Worm (Caenorhabditis elegans) whole organism, L4 larva: ENCODE results near the gene fbxb-75.

Experiments
- D1046.2 ChIP-seq: fragments of 200-800 bp; sonication (Bioruptor generic); IDR thresholded peaks from 2 replicates; pipeline ENCODE4 v1.3.6; 2022; ENCODE audit warnings: missing genetic modification characterization, missing compliant biosample characterization
- F10B5.3 ChIP-seq: sonication (generic microtip); optimal IDR thresholded peaks from 2 replicates; lab custom pipeline; 2016; ENCODE audit warnings: mild to moderate bottlenecking, missing genetic modification characterization, missing compliant biosample characterization
- F26F4.8 ChIP-seq: fragments of 200-800 bp; sonication (Bioruptor generic); conservative IDR thresholded peaks from 2 replicates; pipeline ENCODE4 v1.3.6; 2022; ENCODE audit warnings: missing genetic modification characterization, missing compliant biosample characterization
- F37D6.2 ChIP-seq: sonication (generic microtip); optimal IDR thresholded peaks from 2 replicates; lab custom pipeline; 2016; ENCODE audit warnings: mild to moderate bottlenecking, missing genetic modification characterization, missing compliant biosample characterization
- F44E2.7 ChIP-seq: fragments of 200-800 bp; sonication (Bioruptor generic); IDR thresholded peaks from 2 replicates; pipeline ENCODE4 v2.1.2; 2022; ENCODE audit warnings: missing genetic modification characterization, missing compliant biosample characterization
- R02D3.7 ChIP-seq: fragments of 150-350 bp; sonication (generic microtip); optimal IDR thresholded peaks from 3 replicates; lab custom pipeline; 2014; ENCODE audit warnings: missing biosample characterization, missing genetic modification characterization
- T20F7.1 ChIP-seq: fragments of 200-800 bp; sonication (Bioruptor generic); optimal IDR thresholded peaks from 2 replicates; lab custom pipeline; 2018; ENCODE audit warnings: mild to moderate bottlenecking, missing genetic modification characterization, missing compliant biosample characterization
- Y5F2A.4 ChIP-seq: fragments of 200-800 bp; sonication (Bioruptor generic); optimal IDR thresholded peaks from 2 replicates; lab custom pipeline; 2018; ENCODE audit warnings: mild to moderate bottlenecking, missing genetic modification characterization, missing compliant biosample characterization
- Y75B8A.6 ChIP-seq: fragments of 200-800 bp; sonication (Bioruptor generic); IDR thresholded peaks from 2 replicates; pipeline ENCODE4 v1.3.6; 2022; ENCODE audit warnings: missing genetic modification reagents, missing genetic modification characterization, missing compliant biosample characterization
- ZK546.5 ChIP-seq, 2 experiments: sonication (generic microtip); optimal IDR thresholded peaks; 2 replicates each; lab custom pipeline; 2017; ENCODE audit warnings: missing biosample characterization in 2 of 2, missing genetic modification characterization in 2 of 2
- aha-1 ChIP-seq: fragments of 150-350 bp; peaks from one replicate; lab custom pipeline; 2014; ENCODE audit warnings: missing biosample characterization, missing genetic modification characterization
- aly-2 ChIP-seq: sonication (generic microtip); optimal IDR thresholded peaks from 2 replicates; lab custom pipeline; 2018; ENCODE audit warnings: missing biosample characterization, missing genetic modification characterization
- ama-1 ChIP-seq: fragments of 150-350 bp; optimal IDR thresholded peaks from 2 replicates; lab custom pipeline; 2014; ENCODE audit warnings: inconsistent platforms, mixed read lengths
- arid-1 ChIP-seq: fragments of 200-800 bp; sonication (Bioruptor generic); conservative IDR thresholded peaks from 2 replicates; pipeline ENCODE4 v1.3.6; 2022; ENCODE audit warnings: missing genetic modification reagents, missing genetic modification characterization, missing compliant biosample characterization
- ceh-62 ChIP-seq: sonication (generic microtip); optimal IDR thresholded peaks from 2 replicates; lab custom pipeline; 2017; ENCODE audit warnings: missing biosample characterization, missing genetic modification characterization
- cey-2 ChIP-seq: sonication (generic microtip); optimal IDR thresholded peaks from 3 replicates; lab custom pipeline; 2017; ENCODE audit warnings: missing genetic modification characterization, mild to moderate bottlenecking, missing compliant biosample characterization, antibody characterized with exemption, borderline replicate concordance; ENCODE audit not compliant: insufficient read depth
- daf-12 ChIP-seq: fragments of 150-350 bp; optimal IDR thresholded peaks from 2 replicates; lab custom pipeline; 2014; ENCODE audit warnings: missing biosample characterization, missing genetic modification reagents, missing genetic modification characterization
- daf-16 ChIP-seq, 3 experiments: sonication (generic microtip); optimal IDR thresholded peaks; 2 replicates each; lab custom pipeline; 2016 to 2017; ENCODE audit warnings: missing genetic modification characterization in 3 of 3, missing genetic modification reagents in 3 of 3, mild to moderate bottlenecking in 2 of 3, missing compliant biosample characterization in 2 of 3, missing biosample characterization in 1 of 3, moderate library complexity in 1 of 3
- daf-19 ChIP-seq: fragments of 200-800 bp; sonication (Bioruptor generic); conservative IDR thresholded peaks from 2 replicates; pipeline ENCODE4 v1.3.6; 2022; ENCODE audit warnings: missing genetic modification characterization, missing compliant biosample characterization
- dpl-1 ChIP-seq: fragments of 150-350 bp; optimal IDR thresholded peaks from 2 replicates; lab custom pipeline; 2014; ENCODE audit warnings: missing biosample characterization, missing genetic modification reagents, missing genetic modification characterization
- dve-1 ChIP-seq: sonication (generic microtip); optimal IDR thresholded peaks from 2 replicates; lab custom pipeline; 2017; ENCODE audit warnings: antibody characterized with exemption, mild to moderate bottlenecking, missing genetic modification characterization, missing compliant biosample characterization; ENCODE audit not compliant: insufficient read depth
- fos-1 ChIP-seq: fragments of 150-350 bp; optimal IDR thresholded peaks from 2 replicates; lab custom pipeline; 2014; ENCODE audit warnings: missing biosample characterization, missing genetic modification characterization
- hlh-11 ChIP-seq: fragments of 200-800 bp; sonication (Bioruptor generic); optimal IDR thresholded peaks from 2 replicates; lab custom pipeline; 2018; ENCODE audit warnings: mild to moderate bottlenecking, missing genetic modification characterization, missing compliant biosample characterization
- hmg-1.1 ChIP-seq: fragments of 200-800 bp; sonication (Bioruptor generic); IDR thresholded peaks from 2 replicates; pipeline ENCODE4 v1.3.6; 2022; ENCODE audit warnings: missing genetic modification reagents, missing genetic modification characterization, missing compliant biosample characterization
- jun-1 ChIP-seq: fragments of 150-350 bp; optimal IDR thresholded peaks from 2 replicates; lab custom pipeline; 2014; ENCODE audit warnings: missing biosample characterization, missing genetic modification reagents, missing genetic modification characterization
- lim-7 ChIP-seq: fragments of 200-800 bp; sonication (Bioruptor generic); IDR thresholded peaks from 2 replicates; pipeline ENCODE4 v1.3.6; 2022; ENCODE audit warnings: missing genetic modification characterization, missing compliant biosample characterization
- lin-13 ChIP-seq: fragments of 150-350 bp; optimal IDR thresholded peaks from 2 replicates; lab custom pipeline; 2014; ENCODE audit warnings: missing biosample characterization, missing genetic modification reagents, missing genetic modification characterization
- lin-39 ChIP-seq: fragments of 150-350 bp; optimal IDR thresholded peaks from 2 replicates; lab custom pipeline; 2014; ENCODE audit warnings: missing biosample characterization, missing genetic modification reagents, missing genetic modification characterization
- lir-3 ChIP-seq: sonication (generic microtip); optimal IDR thresholded peaks from 2 replicates; lab custom pipeline; 2016; ENCODE audit warnings: mild to moderate bottlenecking, missing genetic modification characterization, missing compliant biosample characterization
- mdl-1 ChIP-seq, 2 experiments: fragments of 150-350 bp in 1 of 2; sonication (generic microtip) in 1 of 2; optimal IDR thresholded peaks; 2 replicates each; lab custom pipeline; 2014 to 2017; ENCODE audit warnings: missing biosample characterization in 2 of 2, missing genetic modification characterization in 2 of 2
- mep-1 ChIP-seq: fragments of 150-350 bp; sonication (generic microtip); optimal IDR thresholded peaks from 3 replicates; lab custom pipeline; 2014; ENCODE audit warnings: missing biosample characterization, missing genetic modification characterization
- mes-2 ChIP-seq: sonication (generic microtip); optimal IDR thresholded peaks from 2 replicates; lab custom pipeline; 2016; ENCODE audit warnings: missing genotype, mild to moderate bottlenecking, missing genetic modification characterization, missing compliant biosample characterization; ENCODE audit not compliant: poor library complexity, severe bottlenecking
- mxl-2 ChIP-seq: fragments of 200-800 bp; sonication (Bioruptor generic); conservative IDR thresholded peaks from 2 replicates; pipeline ENCODE4 v1.3.6; 2022; ENCODE audit warnings: missing genetic modification reagents, missing genetic modification characterization, missing compliant biosample characterization
- nhr-10 ChIP-seq: fragments of 150-350 bp; optimal IDR thresholded peaks from 2 replicates; lab custom pipeline; 2014; ENCODE audit warnings: missing biosample characterization, missing genetic modification characterization
- nhr-237 ChIP-seq: sonication (generic microtip); optimal IDR thresholded peaks from 2 replicates; lab custom pipeline; 2017; ENCODE audit warnings: missing biosample characterization, missing genetic modification characterization
- nhr-25 ChIP-seq: sonication (generic microtip); optimal IDR thresholded peaks from 2 replicates; lab custom pipeline; 2017; ENCODE audit warnings: missing genetic modification characterization, mild to moderate bottlenecking, missing compliant biosample characterization, antibody characterized with exemption, moderate library complexity, borderline replicate concordance; ENCODE audit not compliant: insufficient read depth
- nhr-28 ChIP-seq: fragments of 150-350 bp; optimal IDR thresholded peaks from 2 replicates; lab custom pipeline; 2014; ENCODE audit warnings: missing biosample characterization, missing genetic modification characterization
- nhr-41 ChIP-seq: fragments of 200-800 bp; sonication (Bioruptor generic); IDR thresholded peaks from 2 replicates; pipeline ENCODE4 v1.3.6; 2022; ENCODE audit warnings: missing genetic modification reagents, missing genetic modification characterization, missing compliant biosample characterization
- nhr-76 ChIP-seq: fragments of 150-350 bp; optimal IDR thresholded peaks from 2 replicates; lab custom pipeline; 2014; ENCODE audit warnings: missing biosample characterization, missing genetic modification characterization
- nhr-77 ChIP-seq: fragments of 150-350 bp; optimal IDR thresholded peaks from 2 replicates; lab custom pipeline; 2014; ENCODE audit warnings: missing biosample characterization, missing genetic modification characterization
- php-3 ChIP-seq: fragments of 200-800 bp; sonication (Bioruptor generic); IDR thresholded peaks from 2 replicates; pipeline ENCODE4 v1.3.6; 2022; ENCODE audit warnings: missing genetic modification reagents, missing genetic modification characterization, missing compliant biosample characterization
- rbr-2 ChIP-seq: sonication (generic microtip); optimal IDR thresholded peaks from 2 replicates; lab custom pipeline; 2016; ENCODE audit warnings: missing genotype, missing genetic modification characterization, missing compliant biosample characterization
- sdz-12 ChIP-seq: fragments of 200-800 bp; sonication (Bioruptor generic); optimal IDR thresholded peaks from 2 replicates; lab custom pipeline; 2018; ENCODE audit warnings: mild to moderate bottlenecking, missing genetic modification characterization, missing compliant biosample characterization
- skn-1 ChIP-seq: fragments of 150-350 bp; optimal IDR thresholded peaks from 2 replicates; lab custom pipeline; 2014; ENCODE audit warnings: missing biosample characterization, missing genetic modification characterization
- snpc-4 ChIP-seq: fragments of 150-350 bp; optimal IDR thresholded peaks from 2 replicates; lab custom pipeline; 2014; ENCODE audit warnings: missing biosample characterization, missing genetic modification characterization
- tra-1 ChIP-seq: fragments of 200-800 bp; sonication (Bioruptor generic); IDR thresholded peaks from 2 replicates; pipeline ENCODE4 v1.3.6; 2022; ENCODE audit warnings: missing genetic modification reagents, missing genetic modification characterization, missing compliant biosample characterization
- unc-130 ChIP-seq: sonication (generic microtip); optimal IDR thresholded peaks from 2 replicates; lab custom pipeline; 2016; ENCODE audit warnings: missing genetic modification reagents, missing genetic modification characterization, missing compliant biosample characterization
- zag-1 ChIP-seq: fragments of 150-350 bp; optimal IDR thresholded peaks from 2 replicates; lab custom pipeline; 2014; ENCODE audit warnings: missing biosample characterization, missing genetic modification characterization
- ztf-11 ChIP-seq: fragments of 150-350 bp; optimal IDR thresholded peaks from 2 replicates; lab custom pipeline; 2014; ENCODE audit warnings: missing biosample characterization, missing genetic modification characterization

The fbxb-75 gene

DNA sequence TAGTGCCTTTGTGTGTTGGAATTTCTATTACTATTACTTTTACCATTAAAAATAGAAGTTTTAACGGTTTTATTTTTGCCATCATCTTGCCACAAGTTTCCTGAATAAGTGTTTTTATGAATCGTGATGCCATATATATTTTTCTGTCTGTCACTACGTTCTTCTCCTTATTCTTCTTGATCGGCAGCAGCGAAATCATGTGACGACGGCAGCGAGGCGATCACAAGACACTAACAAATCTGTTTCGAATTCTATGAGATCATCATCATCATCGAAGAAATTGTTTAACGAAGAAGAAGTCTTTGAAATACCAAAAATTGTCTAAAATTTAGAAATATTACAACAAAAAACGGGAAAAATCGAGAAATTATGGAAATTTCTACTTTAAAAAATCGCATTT is 38.6 kb downstream of the fbxb-75 start (continued):
- TF ChIP-seq dpl-1 (GFP tag; lab: Kevin White, UChicago) (peak; percentile 20), mxl-2 (GFP tag; lab: Robert Waterston, UW) (no peak), unc-130 (no peak), hmg-1.1 (GFP tag; lab: Robert Waterston, UW) (no peak), F44E2.7 (no peak), Y75B8A.6 (GFP tag; lab: Robert Waterston, UW) (no peak), daf-19 (GFP tag; lab: Robert Waterston, UW) (no peak), tra-1 (no peak), lim-7 (GFP tag; lab: Robert Waterston, UW) (no peak), arid-1 (no peak), jun-1 (tag; lab: Kevin White, UChicago) (no peak), ztf-11 (no peak), nhr-76 (no peak), aha-1 (tag; lab: Kevin White, UChicago) (peak; percentile 32), zag-1 (no peak), T20F7.1 (GFP tag; lab: Kevin White, UChicago) (peak; percentile 18), daf-12 (tag; lab: Kevin White, UChicago) (no peak), mep-1 (peak; percentile 66), dve-1 (tag; lab: Kevin White, UChicago) (peak; percentile 66), mdl-1 (tag; optimal IDR thresholded peaks at IDR 0.05; lab: Kevin White, UChicago) (peak in 1 of 2 experiments; percentile 28), nhr-28 (peak; percentile 60), lin-39 (tag; lab: Kevin White, UChicago) (no peak), nhr-237 (no peak), rbr-2 (tag; lab: Kevin White, UChicago) (no peak), D1046.2 (no peak)

- TF ChIP-seq lin-13 (GFP tag; lab: Kevin White, UChicago) (no peak), daf-16 (GFP tag; optimal IDR thresholded peaks at IDR 0.05; lab: Kevin White, UChicago) (no peak), daf-16 (tag; optimal IDR thresholded peaks at IDR 0.05; lab: Kevin White, UChicago) (peak; percentile 3), php-3 (GFP tag; lab: Robert Waterston, UW) (no peak), aly-2 (no peak), ztf-11 (no peak), hmg-1.1 (GFP tag; lab: Robert Waterston, UW) (peak; percentile 13; the same call in 1 of the 2 replicates), F26F4.8 (no peak), lim-7 (GFP tag; lab: Robert Waterston, UW) (no peak), ZK546.5 (tag; optimal IDR thresholded peaks at IDR 0.05; lab: Kevin White, UChicago) (no peak), F10B5.3 (tag; lab: Kevin White, UChicago) (no peak), snpc-4 (no peak), cey-2 (tag; lab: Kevin White, UChicago) (peak; percentile 23), mes-2 (tag; lab: Kevin White, UChicago) (peak; percentile 36), skn-1 (tag; lab: Kevin White, UChicago) (no peak), nhr-10 (peak; percentile 27), jun-1 (tag; lab: Kevin White, UChicago) (no peak), F37D6.2 (tag; lab: Kevin White, UChicago) (no peak), lin-39 (tag; lab: Kevin White, UChicago) (no peak), fos-1 (tag; lab: Kevin White, UChicago) (no peak), Y5F2A.4 (GFP tag; lab: Kevin White, UChicago) (no peak), nhr-25 (peak; percentile 91), nhr-28 (peak; percentile 69), mdl-1 (tag; optimal IDR thresholded peaks at IDR 0.05; lab: Kevin White, UChicago) (peak; percentile 19 to 81), R02D3.7 (tag; lab: Kevin White, UChicago) (no peak), nhr-77 (tag; lab: Kevin White, UChicago) (no peak), lir-3 (tag; lab: Kevin White, UChicago) (no peak), ama-1 (no peak), ceh-62 (no peak), nhr-41 (GFP tag; lab: Robert Waterston, UW) (no peak), hlh-11 (tag; lab: Kevin White, UChicago) (peak; percentile 88), sdz-12 (GFP tag; lab: Kevin White, UChicago) (no peak)
Observed at ce11 chrIV:4400350-4401326, 40.3 kb downstream of the fbxb-75 start, which contains the start of gene Y24D9A.6. TSS of gene Y24D9A.6 (minus strand) at chrIV:4400400.
